Worm (Caenorhabditis elegans): ENCODE measurements around the gene F35B12.9.

ce11 chrV:11635587-11635986, 34.6 kb downstream of the F35B12.9 start:
- TF ChIP-seq cog-1 (tag; optimal IDR thresholded peaks at IDR 0.05) (no peak), ztf-29 (GFP tag; IDR thresholded peaks at IDR 0.05) (no peak), ref-1 (GFP tag; conservative IDR thresholded peaks at IDR 0.05) (no peak), tab-1 (GFP tag; IDR thresholded peaks at IDR 0.05) (no peak), ztf-23 (GFP tag; IDR thresholded peaks at IDR 0.05) (no peak), med-1 (GFP tag; optimal IDR thresholded peaks at IDR 0.05; ENCODE audit: insufficient read depth) (no peak)
